Fruit fly (Drosophila melanogaster) whole organism, embryonic: ENCODE results near the gene CG42232.

Source experiments
- CG13123 ChIP-seq: fragments of 200-800 bp; sonication (Bioruptor generic); optimal IDR thresholded peaks from 2 replicates; lab custom pipeline; 2016; ENCODE audit warnings: missing biosample characterization, missing genetic modification characterization
- CG13296 ChIP-seq: fragments of 200-800 bp; sonication (Bioruptor generic); optimal IDR thresholded peaks from 3 replicates; lab custom pipeline; 2018; ENCODE audit warnings: missing biosample characterization, mild to moderate bottlenecking, missing genetic modification characterization
- CG1603 ChIP-seq: fragments of 200-800 bp; sonication (Bioruptor generic); optimal IDR thresholded peaks from 2 replicates; lab custom pipeline; 2019; ENCODE audit warnings: missing biosample characterization, mild to moderate bottlenecking, missing genetic modification characterization, moderate library complexity
- CG17568 ChIP-seq: fragments of 200-800 bp; sonication (Bioruptor generic); optimal IDR thresholded peaks from 2 replicates; lab custom pipeline; 2018; ENCODE audit warnings: missing biosample characterization, mild to moderate bottlenecking, missing genetic modification characterization, moderate library complexity
- CG17912 ChIP-seq: fragments of 200-800 bp; sonication (Bioruptor generic); optimal IDR thresholded peaks from 2 replicates; lab custom pipeline; 2018; ENCODE audit warnings: missing biosample characterization, mild to moderate bottlenecking, missing genetic modification characterization
- CG2202 ChIP-seq: fragments of 200-800 bp; sonication (Bioruptor generic); optimal IDR thresholded peaks from 2 replicates; lab custom pipeline; 2018; ENCODE audit warnings: missing biosample characterization, mild to moderate bottlenecking, missing genetic modification characterization
- CG33213 ChIP-seq: fragments of 200-800 bp; sonication (Bioruptor generic); optimal IDR thresholded peaks from 3 replicates; lab custom pipeline; 2016; ENCODE audit warnings: missing biosample characterization, missing genetic modification characterization
- CG3407 ChIP-seq: fragments of 200-800 bp; sonication (Bioruptor generic); optimal IDR thresholded peaks from 2 replicates; lab custom pipeline; 2018; ENCODE audit warnings: missing biosample characterization, mild to moderate bottlenecking, missing genetic modification characterization
- CG34376 ChIP-seq: fragments of 200-800 bp; sonication (Bioruptor generic); optimal IDR thresholded peaks from 2 replicates; lab custom pipeline; 2018; ENCODE audit warnings: missing biosample characterization, mild to moderate bottlenecking, missing genetic modification characterization
- CG42726 ChIP-seq: fragments of 200-800 bp; sonication (Bioruptor generic); IDR thresholded peaks from 2 replicates; pipeline ENCODE4 v1.3.6; 2022; ENCODE audit warnings: missing biosample characterization, missing genetic modification characterization; ENCODE audit not compliant: partially characterized antibody
- CG4820 ChIP-seq: fragments of 200-800 bp; sonication (Bioruptor generic); optimal IDR thresholded peaks from 3 replicates; lab custom pipeline; 2016; ENCODE audit warnings: missing biosample characterization, missing genetic modification characterization
- CG7786 ChIP-seq: fragments of 200-800 bp; sonication (Bioruptor generic); optimal IDR thresholded peaks from 2 replicates; lab custom pipeline; 2016; ENCODE audit warnings: missing biosample characterization, missing genetic modification characterization
- CG8089 ChIP-seq: fragments of 200-800 bp; sonication (Bioruptor generic); optimal IDR thresholded peaks from 3 replicates; lab custom pipeline; 2016; ENCODE audit warnings: missing biosample characterization, missing genetic modification characterization
- CG8359 ChIP-seq: fragments of 200-800 bp; sonication (Bioruptor generic); optimal IDR thresholded peaks from 2 replicates; lab custom pipeline; 2017; ENCODE audit warnings: missing biosample characterization, mild to moderate bottlenecking, missing genetic modification characterization, borderline replicate concordance
- CG9817 ChIP-seq: fragments of 200-800 bp; sonication (Bioruptor generic); optimal IDR thresholded peaks from 2 replicates; lab custom pipeline; 2018; ENCODE audit warnings: missing biosample characterization, mild to moderate bottlenecking, missing genetic modification characterization, moderate library complexity
- Dek ChIP-seq: fragments of 200-800 bp; sonication (Bioruptor generic); optimal IDR thresholded peaks from 3 replicates; lab custom pipeline; 2019; ENCODE audit warnings: missing biosample characterization, mild to moderate bottlenecking, missing genetic modification characterization, moderate library complexity
- Ets65A ChIP-seq: fragments of 200-800 bp; sonication (Bioruptor generic); peaks from one replicate; lab custom pipeline; 2016; ENCODE audit warnings: missing biosample characterization, missing genetic modification characterization
- HLH4C ChIP-seq: fragments of 200-800 bp; sonication (Bioruptor generic); IDR thresholded peaks from 3 replicates; pipeline ENCODE4 v1.3.6; 2022; ENCODE audit warnings: missing biosample characterization, missing genetic modification characterization; ENCODE audit not compliant: partially characterized antibody
- Hey ChIP-seq: fragments of 200-800 bp; sonication (Bioruptor generic); optimal IDR thresholded peaks from 3 replicates; lab custom pipeline; 2018; ENCODE audit warnings: missing biosample characterization, mild to moderate bottlenecking, missing genetic modification characterization
- Hmr ChIP-seq: fragments of 200-800 bp; sonication (Bioruptor generic); optimal IDR thresholded peaks from 3 replicates; lab custom pipeline; 2017; ENCODE audit warnings: mild to moderate bottlenecking, missing biosample characterization, missing genetic modification reagents, missing genetic modification characterization
- Kr ChIP-seq: fragments of 200-800 bp; sonication (Bioruptor generic); optimal IDR thresholded peaks from 2 replicates; lab custom pipeline; 2017; ENCODE audit warnings: missing biosample characterization, mild to moderate bottlenecking, missing genetic modification characterization
- Mes4 ChIP-seq: fragments of 200-800 bp; sonication (Bioruptor generic); optimal IDR thresholded peaks from 2 replicates; lab custom pipeline; 2016; ENCODE audit warnings: missing biosample characterization, missing genetic modification characterization
- NFAT ChIP-seq: fragments of 200-800 bp; sonication (Bioruptor generic); IDR thresholded peaks from 2 replicates; pipeline ENCODE4 v1.3.6; 2022; ENCODE audit warnings: missing biosample characterization, missing genetic modification characterization
- Scr ChIP-seq: fragments of 200-800 bp; sonication (Bioruptor generic); IDR thresholded peaks from 2 replicates; pipeline ENCODE4 v1.3.6; 2022; ENCODE audit warnings: missing biosample characterization, missing genetic modification characterization; ENCODE audit not compliant: partially characterized antibody
- Trl ChIP-seq, 3 experiments: fragments of >200 bp in 2 of 3; fragments of 200-800 bp in 1 of 3; sonication (Bioruptor generic) in 1 of 3; optimal IDR thresholded peaks; 2 replicates in 1 of 3; 3 replicates in 2 of 3; lab custom pipeline; 2016 to 2017; ENCODE audit warnings: missing biosample characterization in 1 of 3, missing genetic modification characterization in 1 of 3
- al ChIP-seq: fragments of 200-800 bp; sonication (Bioruptor generic); IDR thresholded peaks from 2 replicates; pipeline ENCODE4 v1.3.6; 2022; ENCODE audit warnings: missing biosample characterization, missing genetic modification characterization
- cg ChIP-seq: fragments of 200-800 bp; sonication (Bioruptor generic); optimal IDR thresholded peaks from 3 replicates; lab custom pipeline; 2019; ENCODE audit warnings: missing biosample characterization, mild to moderate bottlenecking, missing genetic modification characterization, moderate library complexity
- croc ChIP-seq: fragments of 200-800 bp; sonication (Bioruptor generic); conservative IDR thresholded peaks from 3 replicates; pipeline ENCODE4 v1.3.6; 2022; ENCODE audit warnings: missing biosample characterization, missing genetic modification characterization
- emc ChIP-seq: fragments of 200-800 bp; sonication (Bioruptor generic); optimal IDR thresholded peaks from 2 replicates; lab custom pipeline; 2016; ENCODE audit warnings: missing biosample characterization, missing genetic modification characterization
- fd3F ChIP-seq: fragments of 200-800 bp; sonication (Bioruptor generic); optimal IDR thresholded peaks from 2 replicates; lab custom pipeline; 2018; ENCODE audit warnings: missing biosample characterization, mild to moderate bottlenecking, missing genetic modification characterization, moderate library complexity
- fu2 ChIP-seq: fragments of 200-800 bp; sonication (Bioruptor generic); optimal IDR thresholded peaks from 2 replicates; lab custom pipeline; 2016; ENCODE audit warnings: missing biosample characterization, missing genetic modification characterization
- gfzf ChIP-seq: fragments of 200-800 bp; sonication (Bioruptor generic); optimal IDR thresholded peaks from 2 replicates; lab custom pipeline; 2016; ENCODE audit warnings: missing biosample characterization, mild to moderate bottlenecking, missing genetic modification characterization, moderate library complexity
- gt ChIP-seq: fragments of 200-800 bp; sonication (Bioruptor generic); IDR thresholded peaks from 2 replicates; pipeline ENCODE4 v1.3.6; 2022; ENCODE audit warnings: missing biosample characterization, missing genetic modification characterization
- jumu ChIP-seq: fragments of 200-800 bp; sonication (Bioruptor generic); optimal IDR thresholded peaks from 3 replicates; lab custom pipeline; 2016; ENCODE audit warnings: missing biosample characterization, missing genetic modification characterization
- ken ChIP-seq: fragments of 200-800 bp; sonication (Bioruptor generic); IDR thresholded peaks from 3 replicates; pipeline ENCODE4 v1.3.6; 2022; ENCODE audit warnings: missing biosample characterization, missing genetic modification characterization
- klu ChIP-seq: fragments of 200-800 bp; sonication (Bioruptor generic); IDR thresholded peaks from 2 replicates; pipeline ENCODE4 v1.3.6; 2022; ENCODE audit warnings: missing biosample characterization, missing genetic modification characterization
- kni ChIP-seq: fragments of 200-800 bp; sonication (Bioruptor generic); optimal IDR thresholded peaks from 3 replicates; lab custom pipeline; 2017; ENCODE audit warnings: mild to moderate bottlenecking, missing biosample characterization, missing genetic modification reagents, missing genetic modification characterization
- knrl ChIP-seq: fragments of 200-800 bp; sonication (Bioruptor generic); IDR thresholded peaks from 3 replicates; pipeline ENCODE4 v1.3.6; 2022; ENCODE audit warnings: missing biosample characterization, missing genetic modification characterization; ENCODE audit not compliant: partially characterized antibody
- lbe ChIP-seq: fragments of 200-800 bp; sonication (Bioruptor generic); optimal IDR thresholded peaks from 2 replicates; lab custom pipeline; 2016; ENCODE audit warnings: missing biosample characterization, mild to moderate bottlenecking, missing genetic modification characterization
- luna ChIP-seq: fragments of 200-800 bp; sonication (Bioruptor generic); optimal IDR thresholded peaks from 2 replicates; lab custom pipeline; 2016; ENCODE audit warnings: missing biosample characterization, missing genetic modification characterization
- slp2 ChIP-seq: fragments of 200-800 bp; sonication (Bioruptor generic); optimal IDR thresholded peaks from 2 replicates; lab custom pipeline; 2016; ENCODE audit warnings: missing biosample characterization, missing genetic modification characterization
- so ChIP-seq: fragments of 200-800 bp; sonication (Bioruptor generic); IDR thresholded peaks from 3 replicates; pipeline ENCODE4 v1.3.6; 2022; ENCODE audit warnings: missing biosample characterization, missing genetic modification characterization
- ssp ChIP-seq: fragments of 200-800 bp; sonication (Bioruptor generic); IDR thresholded peaks from 2 replicates; pipeline ENCODE4 v1.3.6; 2022; ENCODE audit warnings: missing biosample characterization, missing genetic modification characterization
- stc ChIP-seq: fragments of 200-800 bp; sonication (Bioruptor generic); IDR thresholded peaks from 2 replicates; pipeline ENCODE4 v1.3.6; 2022; ENCODE audit warnings: missing biosample characterization, missing genetic modification characterization
- toy ChIP-seq: fragments of 200-800 bp; sonication (Bioruptor generic); IDR thresholded peaks from 2 replicates; pipeline ENCODE4 v1.3.6; 2022; ENCODE audit warnings: missing biosample characterization, missing genetic modification characterization
- twi ChIP-seq: fragments of 200-800 bp; optimal IDR thresholded peaks from 2 replicates; lab custom pipeline; 2019; ENCODE audit warnings: missing biosample characterization, mild to moderate bottlenecking, missing genetic modification characterization, moderate library complexity
- tx ChIP-seq: fragments of 200-800 bp; sonication (Bioruptor generic); optimal IDR thresholded peaks from 2 replicates; lab custom pipeline; 2016; ENCODE audit warnings: missing biosample characterization, missing genetic modification characterization
- unpg ChIP-seq: fragments of 200-800 bp; sonication (Bioruptor generic); optimal IDR thresholded peaks from 3 replicates; lab custom pipeline; 2018; ENCODE audit warnings: missing biosample characterization, mild to moderate bottlenecking, missing genetic modification characterization, moderate library complexity
- vnd ChIP-seq: fragments of 200-800 bp; sonication (Bioruptor generic); IDR thresholded peaks from 3 replicates; pipeline ENCODE4 v1.3.6; 2022; ENCODE audit warnings: missing biosample characterization, missing genetic modification characterization; ENCODE audit not compliant: partially characterized antibody
- wek ChIP-seq: fragments of 200-800 bp; sonication (Bioruptor generic); optimal IDR thresholded peaks from 3 replicates; lab custom pipeline; 2018; ENCODE audit warnings: missing biosample characterization, mild to moderate bottlenecking, missing genetic modification characterization, moderate library complexity

CG42232 gene

dm6 chr3R:16441367-16441923 is 28.0 kb downstream of the CG42232 start, which contains the start of gene ema (continued):
- TF ChIP-seq twi (tag; lab: Kevin White, UChicago) (no peak), Scr (peak; percentile 24; the same call in 1 of the 2 replicates), cg (GFP tag; lab: Kevin White, UChicago) (no peak), CG8359 (no peak), CG34376 (peak; percentile 51), HLH4C (peak; percentile 51; the same call in 1 of the 3 replicates), Hey (tag; lab: Kevin White, UChicago) (no peak), vnd (GFP tag; lab: Robert Waterston, UW) (no peak), stc (GFP tag; lab: Robert Waterston, UW) (no peak), luna (GFP tag; lab: Kevin White, UChicago) (no peak), CG2202 (no peak), Trl (optimal IDR thresholded peaks at IDR 0.05; lab: Kevin White, UChicago) (no peak), Trl (GFP tag; optimal IDR thresholded peaks at IDR 0.05; lab: Kevin White, UChicago) (no peak), fu2 (GFP tag; lab: Kevin White, UChicago) (no peak), lbe (GFP tag; lab: Kevin White, UChicago) (peak; percentile 0), al (no peak), fd3F (GFP tag; lab: Kevin White, UChicago) (no peak), knrl (GFP tag; lab: Robert Waterston, UW) (no peak), CG8089 (GFP tag; lab: Kevin White, UChicago) (no peak), gt (GFP tag; lab: Robert Waterston, UW) (no peak), CG1603 (tag; lab: Kevin White, UChicago) (peak; percentile 63), tx (GFP tag; lab: Kevin White, UChicago) (no peak), wek (GFP tag; lab: Kevin White, UChicago) (no peak), toy (GFP tag; lab: Robert Waterston, UW) (no peak), croc (GFP tag; lab: Robert Waterston, UW) (no peak), CG42726 (no peak; the same call in 1 of the 2 replicates), NFAT (GFP tag; lab: Robert Waterston, UW) (peak; percentile 31; the same call in 1 of the 2 replicates), Ets65A (GFP tag; lab: Kevin White, UChicago) (peak; percentile 9), klu (GFP tag; lab: Robert Waterston, UW) (no peak), CG17568 (GFP tag; lab: Kevin White, UChicago) (no peak), gfzf (no peak), Kr (no peak), slp2 (GFP tag; lab: Kevin White, UChicago) (no peak), Hmr (GFP tag; lab: Kevin White, UChicago) (no peak), jumu (GFP tag; lab: Kevin White, UChicago) (no peak), ken (GFP tag; lab: Robert Waterston, UW) (no peak), emc (GFP tag; lab: Kevin White, UChicago) (no peak), CG33213 (GFP tag; lab: Kevin White, UChicago) (no peak), kni (GFP tag; lab: Kevin White, UChicago) (no peak), CG4820 (GFP tag; lab: Kevin White, UChicago) (no peak), CG13296 (GFP tag; lab: Kevin White, UChicago) (peak; percentile 26), CG7786 (peak; percentile 6), unpg (GFP tag; lab: Kevin White, UChicago) (no peak), Dek (no peak), ssp (GFP tag; lab: Robert Waterston, UW) (no peak), Mes4 (peak; percentile 33), so (0 out of 3 replicates have a peak, but pooled peaks have one; percentile 33), CG17912 (GFP tag; lab: Kevin White, UChicago) (no peak), CG13123 (GFP tag; lab: Kevin White, UChicago) (no peak), CG3407 (GFP tag; lab: Kevin White, UChicago) (no peak), CG9817 (tag; lab: Kevin White, UChicago) (no peak)
